Worm (Caenorhabditis elegans): ENCODE data around the gene sax-2.

DNA sequence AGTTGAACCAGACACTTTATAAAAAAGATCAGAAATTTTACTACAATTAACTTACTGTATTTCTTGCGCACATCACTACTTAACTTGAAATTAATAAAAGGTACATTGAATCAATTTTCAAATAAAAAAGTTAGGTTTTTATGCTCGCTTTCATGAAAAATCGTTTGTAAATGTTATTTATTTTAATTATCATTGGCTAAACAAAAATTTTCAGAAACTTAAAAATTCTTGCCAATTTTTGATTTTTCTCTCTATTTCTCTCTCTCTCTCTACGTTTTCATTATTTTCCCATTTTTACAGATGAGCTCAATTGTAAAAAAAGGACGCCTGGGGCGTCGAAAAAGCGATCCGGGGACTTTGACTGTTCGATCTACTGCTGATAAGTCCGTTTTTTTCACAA, at the start of gene sax-2:
- TF ChIP-seq nhr-237 (tag; optimal IDR thresholded peaks at IDR 0.05) (no peak), ama-1 (optimal IDR thresholded peaks at IDR 0.05) (no peak), nhr-76 (tag; optimal IDR thresholded peaks at IDR 0.05) (no peak), mdl-1 (tag; optimal IDR thresholded peaks at IDR 0.05) (no peak), ztf-4 (tag; optimal IDR thresholded peaks at IDR 0.05) (no peak), efl-3 (GFP tag; optimal IDR thresholded peaks at IDR 0.05) (no peak), lin-13 (GFP tag; optimal IDR thresholded peaks at IDR 0.05) (no peak), ces-1 (GFP tag; optimal IDR thresholded peaks at IDR 0.05) (no peak), lin-15B (tag; optimal IDR thresholded peaks at IDR 0.05) (no peak), fos-1 (tag; optimal IDR thresholded peaks at IDR 0.05) (no peak), nhr-28 (tag; optimal IDR thresholded peaks at IDR 0.05) (no peak), skn-1 (tag; optimal IDR thresholded peaks at IDR 0.05) (no peak), nhr-71 (tag; optimal IDR thresholded peaks at IDR 0.05) (no peak), ceh-82 (tag; optimal IDR thresholded peaks at IDR 0.05) (no peak)

Measured in whole organism, L1 larva.